Fruit fly (Drosophila melanogaster) ovary, adult (tissue): Measurements from ENCODE around the gene CG11563.

Experiments used
- CG17801 ChIP-seq: fragments of 200-800 bp; optimal IDR thresholded peaks from 2 replicates; lab custom pipeline; 2019; ENCODE audit warnings: missing biosample characterization, mild to moderate bottlenecking, missing genetic modification characterization, moderate library complexity; ENCODE audit not compliant: partially characterized antibody

Gene CG11563

dm6 chr3R:31721466-31721865, 15.4 kb upstream of the CG11563 start:
- no peak for TF ChIP-seq CG17801 (GFP tag; lab: Kevin White, UChicago)

dm6 chr3R:31721958-31722357, 14.9 kb upstream of the CG11563 start:
- no peak for TF ChIP-seq CG17801 (GFP tag; lab: Kevin White, UChicago)

dm6 chr3R:31723206-31723933, 13.5 kb upstream of the CG11563 start:
- no peak for TF ChIP-seq CG17801 (GFP tag; lab: Kevin White, UChicago)

- no peak for TF ChIP-seq CG17801 (GFP tag; lab: Kevin White, UChicago)
Observed at dm6 chr3R:31724136-31724535, 12.7 kb upstream of the CG11563 start.

- peak; percentile 72 for TF ChIP-seq CG17801 (GFP tag; lab: Kevin White, UChicago)
Observed at dm6 chr3R:31724580-31725320, 12.1 kb upstream of the CG11563 start.

- TF ChIP-seq CG17801 (GFP tag; lab: Kevin White, UChicago), result no peak
Observed at dm6 chr3R:31725486-31726227, 11.2 kb upstream of the CG11563 start.

dm6 chr3R:31726286-31726685, 10.5 kb upstream of the CG11563 start:
- no peak for TF ChIP-seq CG17801 (GFP tag; lab: Kevin White, UChicago)

- TF ChIP-seq CG17801 (GFP tag; lab: Kevin White, UChicago), result no peak
Observed at dm6 chr3R:31727773-31728172, 9.1 kb upstream of the CG11563 start.

- no peak for TF ChIP-seq CG17801 (GFP tag; lab: Kevin White, UChicago)
Observed at dm6 chr3R:31738060-31738619, 1.3 kb downstream of the CG11563 start, which contains the start of gene eEF1alpha2. TSS of gene eEF1alpha2 (plus strand) at chr3R:31738468.

- TF ChIP-seq CG17801 (GFP tag; lab: Kevin White, UChicago), result no peak
Observed at dm6 chr3R:31739067-31739786, 2.4 kb downstream of the CG11563 start.

- no peak for TF ChIP-seq CG17801 (GFP tag; lab: Kevin White, UChicago)
Observed at dm6 chr3R:31741278-31741677, 4.4 kb downstream of the CG11563 start.

- TF ChIP-seq CG17801 (GFP tag; lab: Kevin White, UChicago), result peak; percentile 34
Observed at dm6 chr3R:31743279-31743678, 6.4 kb downstream of the CG11563 start, which contains the start of gene Tbca. TSS of gene Tbca (plus strand) at chr3R:31743490.

dm6 chr3R:31744044-31744652, 7.3 kb downstream of the CG11563 start, which contains the start of gene CG1896:
TSS of gene CG1896 (plus strand) at chr3R:31744282.
- TF ChIP-seq CG17801 (GFP tag; lab: Kevin White, UChicago), result peak; percentile 48

- peak; percentile 64 for TF ChIP-seq CG17801 (GFP tag; lab: Kevin White, UChicago)
Observed at dm6 chr3R:31745629-31746081, 8.8 kb downstream of the CG11563 start, which contains the start of gene awd. TSS of gene awd (minus strand) at chr3R:31746077.
